Worm (Caenorhabditis elegans) whole organism, L4/young adult: ENCODE data around the gene irld-44.

Experiments used
- dao-5 ChIP-seq: sonication (generic microtip); optimal IDR thresholded peaks from 2 replicates; lab custom pipeline; 2016; ENCODE audit warnings: missing genotype, missing genetic modification characterization, moderate library complexity, missing compliant biosample characterization
- him-1 ChIP-seq: sonication (generic microtip); optimal IDR thresholded peaks from 2 replicates; lab custom pipeline; 2016; ENCODE audit warnings: missing genotype, missing genetic modification reagents, missing genetic modification characterization, missing compliant biosample characterization

DNA sequence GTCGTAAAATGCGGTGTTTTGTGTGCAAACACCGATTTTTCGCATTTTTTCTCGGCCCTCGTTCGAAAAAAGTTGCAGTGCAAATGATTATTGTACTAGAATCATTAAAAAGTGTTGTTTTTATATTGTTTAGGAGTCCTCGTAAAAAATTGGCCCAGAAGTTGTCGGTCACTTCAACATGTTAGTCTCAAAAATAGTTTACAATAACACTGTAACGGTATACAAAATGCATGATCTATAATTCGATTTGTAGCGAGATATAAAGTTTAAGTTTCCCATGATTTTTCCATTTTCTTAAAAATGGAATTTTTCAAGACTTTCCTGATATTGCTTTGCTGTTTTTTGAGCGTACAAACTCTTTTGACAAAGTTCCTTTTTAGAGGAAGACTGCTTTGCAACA, 15.8 kb downstream of the irld-44 start, which contains the start of gene K04F1.8:
- TF ChIP-seq dao-5 (tag; lab: Kevin White, UChicago), result no peak
- no peak for TF ChIP-seq him-1
